Fruit fly (Drosophila melanogaster): Measurements from ENCODE around the gene Wwox.

The Wwox gene

dm6 chr2L:8030102-8030501 lies 26.0 kb upstream of the Wwox start:
- TF ChIP-seq jim (GFP tag; optimal IDR thresholded peaks at IDR 0.05) (no peak), Jra (GFP tag; optimal IDR thresholded peaks at IDR 0.05) (no peak), Hnf4 (GFP tag; optimal IDR thresholded peaks at IDR 0.05) (no peak), pan (optimal IDR thresholded peaks at IDR 0.05) (no peak), foxo (GFP tag; optimal IDR thresholded peaks at IDR 0.05) (no peak), Hr78 (GFP tag; optimal IDR thresholded peaks at IDR 0.05) (no peak), h (GFP tag; optimal IDR thresholded peaks at IDR 0.05) (no peak), ey (GFP tag; optimal IDR thresholded peaks at IDR 0.05) (no peak), fru (GFP tag; optimal IDR thresholded peaks at IDR 0.05) (no peak), HLH106 (tag; optimal IDR thresholded peaks at IDR 0.05) (no peak), dmrt93B (GFP tag; optimal IDR thresholded peaks at IDR 0.05) (no peak), CG9705 (GFP tag; optimal IDR thresholded peaks at IDR 0.05) (no peak), CrebA (GFP tag; optimal IDR thresholded peaks at IDR 0.05; ENCODE audit: borderline replicate concordance) (no peak)

dm6 chr2L:8029160-8029852 lies 25.2 kb upstream of the Wwox start, which contains the start of gene baf:
Gene baf (plus strand): TSS chr2L:8029462.
- no peak for TF ChIP-seq CG32264 (GFP tag; optimal IDR thresholded peaks at IDR 0.05)
- no peak for TF ChIP-seq Hnf4 (GFP tag; optimal IDR thresholded peaks at IDR 0.05)
- no peak for TF ChIP-seq Rel (GFP tag; optimal IDR thresholded peaks at IDR 0.05)
- TF ChIP-seq Rel (tag; optimal IDR thresholded peaks at IDR 0.05): peak; percentile 42

DNA sequence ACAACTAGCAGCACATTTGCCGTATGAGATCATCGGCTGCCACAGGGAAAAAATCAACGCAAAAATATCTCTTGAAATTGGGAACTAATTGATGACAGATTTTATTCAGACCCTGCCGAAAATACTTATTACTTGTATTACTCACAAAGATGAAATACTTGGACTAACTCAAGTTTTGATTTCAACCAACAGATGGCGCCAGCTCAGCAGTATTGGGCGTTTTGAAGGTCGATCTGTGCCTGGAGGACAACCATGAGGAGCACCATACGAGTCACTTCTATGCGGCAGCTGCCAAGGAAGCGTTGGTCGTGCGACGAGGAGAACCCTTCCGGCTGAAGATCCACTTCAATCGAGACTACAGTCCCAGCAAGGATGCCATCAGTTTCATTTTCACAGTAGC lies 20.2 kb upstream of the Wwox start:
- TF ChIP-seq pan (optimal IDR thresholded peaks at IDR 0.05) (no peak), sage (GFP tag; optimal IDR thresholded peaks at IDR 0.05) (no peak), Sp1 (GFP tag; optimal IDR thresholded peaks at IDR 0.05) (no peak), CG32264 (GFP tag; optimal IDR thresholded peaks at IDR 0.05) (no peak), CrebA (GFP tag; optimal IDR thresholded peaks at IDR 0.05; ENCODE audit: borderline replicate concordance) (no peak), Hr83 (GFP tag; optimal IDR thresholded peaks at IDR 0.05; ENCODE audit: poor library complexity, severe bottlenecking) (no peak), Hr78 (GFP tag; optimal IDR thresholded peaks at IDR 0.05) (no peak), Dif (GFP tag; optimal IDR thresholded peaks at IDR 0.05; ENCODE audit: partially characterized antibody) (no peak), Myc (optimal IDR thresholded peaks at IDR 0.05) (no peak)

DNA sequence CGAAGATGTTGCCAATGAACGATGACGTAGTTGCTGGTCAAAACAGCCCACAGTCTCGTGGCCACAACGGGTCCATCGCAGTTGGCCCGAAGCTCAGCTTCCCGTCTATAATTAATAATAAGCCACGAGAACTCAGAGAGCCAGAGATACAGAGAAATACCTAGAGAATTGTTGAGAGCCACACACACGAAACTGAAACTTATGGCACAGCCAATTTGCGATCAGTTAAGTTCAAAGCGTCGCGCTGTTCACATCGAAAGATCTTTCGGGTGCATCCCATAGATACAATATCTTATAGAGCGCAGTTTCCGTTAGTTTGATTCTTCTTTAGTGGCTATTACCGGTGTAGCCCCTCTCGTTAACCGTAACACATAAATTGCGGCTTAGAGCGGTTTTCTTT lies 8.5 kb upstream of the Wwox start:
- peak in 1 of 2 experiments; percentile 29 for TF ChIP-seq dl (GFP tag; optimal IDR thresholded peaks at IDR 0.05; ENCODE audit: insufficient read depth in 1 of 2, partially characterized antibody in 2 of 2)
- TF ChIP-seq Dif (GFP tag; optimal IDR thresholded peaks at IDR 0.05; ENCODE audit: partially characterized antibody): peak; percentile 29
- TF ChIP-seq N (GFP tag; optimal IDR thresholded peaks at IDR 0.05): no peak
- no peak for TF ChIP-seq dmrt93B (GFP tag; optimal IDR thresholded peaks at IDR 0.05)
- TF ChIP-seq Abd-B (GFP tag; optimal IDR thresholded peaks at IDR 0.05): no peak

- TF ChIP-seq Dif (GFP tag; optimal IDR thresholded peaks at IDR 0.05; ENCODE audit: partially characterized antibody): no peak
- TF ChIP-seq Abd-B (GFP tag; optimal IDR thresholded peaks at IDR 0.05): no peak
- no peak for TF ChIP-seq jim (GFP tag; optimal IDR thresholded peaks at IDR 0.05)
- no peak for TF ChIP-seq sage (GFP tag; optimal IDR thresholded peaks at IDR 0.05)
These were observed 6.7 kb upstream of the Wwox start, which contains the start of the genes Glyat and Tg for dm6 chr2L:8010602-8011455. Gene Glyat (minus strand): TSS chr2L:8010652. Gene Tg (plus strand): TSS chr2L:8011405.

- TF ChIP-seq HLH106 (tag; optimal IDR thresholded peaks at IDR 0.05) (no peak), Hnf4 (GFP tag; optimal IDR thresholded peaks at IDR 0.05) (peak; percentile 61), psq (GFP tag; optimal IDR thresholded peaks at IDR 0.05) (no peak), Hr83 (GFP tag; optimal IDR thresholded peaks at IDR 0.05; ENCODE audit: poor library complexity, severe bottlenecking) (no peak), CrebA (GFP tag; optimal IDR thresholded peaks at IDR 0.05; ENCODE audit: borderline replicate concordance) (peak; percentile 64), woc (GFP tag; optimal IDR thresholded peaks at IDR 0.05) (no peak), Jra (GFP tag; optimal IDR thresholded peaks at IDR 0.05) (peak; percentile 2), h (GFP tag; optimal IDR thresholded peaks at IDR 0.05) (no peak), GATAd (GFP tag; optimal IDR thresholded peaks at IDR 0.05) (no peak), fru (GFP tag; optimal IDR thresholded peaks at IDR 0.05) (peak; percentile 41), foxo (GFP tag; optimal IDR thresholded peaks at IDR 0.05) (peak in 1 of 2 experiments; percentile 0), dl (GFP tag; optimal IDR thresholded peaks at IDR 0.05; ENCODE audit: insufficient read depth in 1 of 2, partially characterized antibody in 2 of 2) (no peak), Rel (GFP tag; optimal IDR thresholded peaks at IDR 0.05) (no peak), Rel (tag; optimal IDR thresholded peaks at IDR 0.05) (no peak), rgr (GFP tag; optimal IDR thresholded peaks at IDR 0.05) (no peak), sv (GFP tag; optimal IDR thresholded peaks at IDR 0.05) (no peak), N (GFP tag; optimal IDR thresholded peaks at IDR 0.05) (no peak), Dfd (GFP tag; optimal IDR thresholded peaks at IDR 0.05) (no peak), Abd-B (GFP tag; optimal IDR thresholded peaks at IDR 0.05) (no peak), Hr78 (GFP tag; optimal IDR thresholded peaks at IDR 0.05) (no peak), jim (GFP tag; optimal IDR thresholded peaks at IDR 0.05) (peak; percentile 36), usp (GFP tag; optimal IDR thresholded peaks at IDR 0.05) (no peak), Dif (GFP tag; optimal IDR thresholded peaks at IDR 0.05; ENCODE audit: partially characterized antibody) (peak; percentile 22), dmrt93B (GFP tag; optimal IDR thresholded peaks at IDR 0.05) (no peak)
These were observed 5.5 kb upstream of the Wwox start, which contains the start of gene CG12560 for dm6 chr2L:8009283-8010211. Gene CG12560 (minus strand): TSS chr2L:8009477.
